Fruit fly (Drosophila melanogaster): ENCODE measurements around the gene CG9801.

- TF ChIP-seq CG18599 (GFP tag; optimal IDR thresholded peaks at IDR 0.05) (no peak), Med (GFP tag) (no peak), CG17912 (GFP tag; optimal IDR thresholded peaks at IDR 0.05) (no peak), trh (GFP tag; optimal IDR thresholded peaks at IDR 0.05) (no peak), dmrt11E (tag; optimal IDR thresholded peaks at IDR 0.05) (no peak), Ptx1 (GFP tag; IDR thresholded peaks at IDR 0.05) (no peak), luna (GFP tag; optimal IDR thresholded peaks at IDR 0.05) (no peak), stc (GFP tag; IDR thresholded peaks at IDR 0.05) (no peak), fu2 (GFP tag; optimal IDR thresholded peaks at IDR 0.05) (no peak), CG5245 (GFP tag; optimal IDR thresholded peaks at IDR 0.05) (no peak)
Measured at dm6 chr3R:8697772-8698259, 49.7 kb downstream of the CG9801 start, which contains the start of gene hb.
